Worm (Caenorhabditis elegans) whole organism, L4/young adult: ENCODE data around the gene pdf-1.

Source experiments
- W03F9.2 ChIP-seq: fragments of 150-350 bp; optimal IDR thresholded peaks from 2 replicates; lab custom pipeline; 2014; ENCODE audit warnings: missing biosample characterization, missing genetic modification characterization
- him-1 ChIP-seq: sonication (generic microtip); optimal IDR thresholded peaks from 2 replicates; lab custom pipeline; 2016; ENCODE audit warnings: missing genotype, missing genetic modification reagents, missing genetic modification characterization, missing compliant biosample characterization

- TF ChIP-seq him-1 (tag; lab: Kevin White, UChicago) (no peak), W03F9.2 (no peak)
These were observed 41.1 kb upstream of the pdf-1 start for ce11 chrIII:6953373-6953772.
